Fruit fly (Drosophila melanogaster): ENCODE measurements around the gene Spp.

- TF ChIP-seq CG14711 (tag; optimal IDR thresholded peaks at IDR 0.05) (no peak), CG1620 (GFP tag; optimal IDR thresholded peaks at IDR 0.05) (no peak), cic (GFP tag; optimal IDR thresholded peaks at IDR 0.05) (no peak), CG12768 (GFP tag; optimal IDR thresholded peaks at IDR 0.05) (no peak), pad (GFP tag; optimal IDR thresholded peaks at IDR 0.05) (no peak), CG7045 (GFP tag; optimal IDR thresholded peaks at IDR 0.05) (no peak), kay (GFP tag; ENCODE audit: borderline replicate concordance) (no peak), CG5204 (GFP tag; optimal IDR thresholded peaks at IDR 0.05) (no peak)
These were observed 18.8 kb downstream of the Spp start for dm6 chr2L:525547-526180.
